Worm (Caenorhabditis elegans): ENCODE measurements around the gene pen-2.

DNA sequence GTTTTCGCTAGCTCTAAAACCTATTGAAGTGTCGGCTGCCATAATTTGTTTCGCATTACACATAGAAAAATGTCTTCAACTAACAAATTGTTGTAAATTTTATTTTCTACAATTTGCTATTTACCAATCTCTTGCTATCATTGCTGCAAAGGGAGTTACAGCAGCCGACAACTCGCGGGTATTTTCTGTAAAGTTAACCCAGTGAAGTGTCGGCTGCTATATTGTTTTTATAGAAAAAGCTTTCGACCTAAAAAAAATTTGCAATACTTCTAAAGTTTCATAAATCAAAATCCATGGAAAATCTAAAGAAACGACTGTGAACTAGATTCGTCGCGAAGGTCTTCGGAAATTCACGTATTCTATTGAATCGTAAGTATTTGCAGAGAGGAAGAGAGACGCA is 35.8 kb downstream of the pen-2 start:
- no peak for TF ChIP-seq F13C5.2 (tag; optimal IDR thresholded peaks at IDR 0.05)
- TF ChIP-seq ama-1 (optimal IDR thresholded peaks at IDR 0.05): no peak
- no peak for TF ChIP-seq hmbx-1 (tag; optimal IDR thresholded peaks at IDR 0.05)
- TF ChIP-seq flt-1 (GFP tag; IDR thresholded peaks at IDR 0.05): no peak
- TF ChIP-seq B0310.2 (tag; optimal IDR thresholded peaks at IDR 0.05): no peak

Data from whole organism, early embryonic.